Fruit fly (Drosophila melanogaster): Measurements from ENCODE around the gene Pgcl.

The Pgcl gene

DNA sequence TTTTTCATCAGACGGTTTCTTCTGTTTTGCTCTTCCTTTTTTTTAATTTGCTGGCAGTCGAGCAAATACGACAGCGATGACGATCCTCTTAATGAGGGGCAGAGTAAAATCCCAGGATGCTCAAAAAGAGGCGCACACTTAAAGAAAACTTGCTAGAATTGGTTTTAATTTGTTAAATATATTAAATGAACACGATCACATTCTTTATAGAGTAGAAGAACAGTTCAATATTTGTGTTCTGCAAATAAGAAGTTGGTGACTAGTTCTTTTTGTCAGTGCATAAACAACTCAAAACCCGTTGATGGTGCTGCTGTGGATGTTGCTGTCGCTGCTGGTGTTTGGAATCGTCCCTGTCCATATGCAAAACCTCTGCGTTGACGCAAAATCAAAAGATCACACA is 11.0 kb upstream of the Pgcl start (continued):
- no peak for TF ChIP-seq Hr38 (GFP tag; optimal IDR thresholded peaks at IDR 0.05)
- peak; percentile 82 for TF ChIP-seq Sox102F (GFP tag; optimal IDR thresholded peaks at IDR 0.05)
- TF ChIP-seq Eip78C (GFP tag): peak; percentile 94
- peak; percentile 73 for TF ChIP-seq dsx (GFP tag; optimal IDR thresholded peaks at IDR 0.05; ENCODE audit: poor library complexity, severe bottlenecking)
- peak; percentile 9 for TF ChIP-seq CG9139 (GFP tag; optimal IDR thresholded peaks at IDR 0.05)
- TF ChIP-seq eg (GFP tag; IDR thresholded peaks at IDR 0.05): 0 out of 3 replicates have a peak, but pooled peaks have one; percentile 40
- peak; percentile 80 for TF ChIP-seq Smox (GFP tag; optimal IDR thresholded peaks at IDR 0.05)
- peak; percentile 74 for TF ChIP-seq CG10669 (GFP tag; optimal IDR thresholded peaks at IDR 0.05)
- TF ChIP-seq Sox14 (GFP tag; optimal IDR thresholded peaks at IDR 0.05): peak; percentile 73
- TF ChIP-seq achi (GFP tag; optimal IDR thresholded peaks at IDR 0.05): peak; percentile 53
- TF ChIP-seq Eip75B (GFP tag; optimal IDR thresholded peaks at IDR 0.05): peak; percentile 70
- TF ChIP-seq CG8632 (GFP tag; optimal IDR thresholded peaks at IDR 0.05): peak; percentile 65
- peak; percentile 77 for TF ChIP-seq vri (GFP tag; optimal IDR thresholded peaks at IDR 0.05)
- peak; percentile 43 for TF ChIP-seq CG7368 (GFP tag; optimal IDR thresholded peaks at IDR 0.05)
- TF ChIP-seq CG3919 (GFP tag; optimal IDR thresholded peaks at IDR 0.05): peak; percentile 78
- peak; percentile 37 to 49 for TF ChIP-seq ss (GFP tag; optimal IDR thresholded peaks at IDR 0.05)
- peak; percentile 36 for TF ChIP-seq Hr4 (GFP tag; optimal IDR thresholded peaks at IDR 0.05)
- TF ChIP-seq esn (GFP tag; optimal IDR thresholded peaks at IDR 0.05): peak; percentile 83
- peak; percentile 71 for TF ChIP-seq CG10631 (GFP tag; optimal IDR thresholded peaks at IDR 0.05)
- peak; percentile 63 for TF ChIP-seq CG3032 (tag; optimal IDR thresholded peaks at IDR 0.05)
- peak; percentile 74 for TF ChIP-seq acj6 (GFP tag; optimal IDR thresholded peaks at IDR 0.05)
- peak; percentile 68 for TF ChIP-seq CG6792 (GFP tag; optimal IDR thresholded peaks at IDR 0.05)
- peak; percentile 33 for TF ChIP-seq Blimp-1 (GFP tag; optimal IDR thresholded peaks at IDR 0.05)
- TF ChIP-seq CG11294 (GFP tag; IDR thresholded peaks at IDR 0.05): no peak
- peak; percentile 75 for TF ChIP-seq cyc (GFP tag; optimal IDR thresholded peaks at IDR 0.05)
- TF ChIP-seq lz (GFP tag; optimal IDR thresholded peaks at IDR 0.05): peak; percentile 78
- peak; percentile 60 for TF ChIP-seq spab (GFP tag; optimal IDR thresholded peaks at IDR 0.05)
- peak; percentile 61 for TF ChIP-seq Ets21C (GFP tag; optimal IDR thresholded peaks at IDR 0.05)
- TF ChIP-seq CG16779 (tag; optimal IDR thresholded peaks at IDR 0.05): no peak
- TF ChIP-seq CG32006 (GFP tag; optimal IDR thresholded peaks at IDR 0.05): peak; percentile 48
- TF ChIP-seq Ets96B (tag; optimal IDR thresholded peaks at IDR 0.05): peak; percentile 70
- peak; percentile 90 for TF ChIP-seq svp (GFP tag)
- TF ChIP-seq CG34406 (GFP tag; optimal IDR thresholded peaks at IDR 0.05): peak; percentile 67
- peak; percentile 26 for TF ChIP-seq Eip93F (GFP tag; optimal IDR thresholded peaks at IDR 0.05)
- TF ChIP-seq Gug (GFP tag; IDR thresholded peaks at IDR 0.05): no peak
- TF ChIP-seq CG31627 (GFP tag; optimal IDR thresholded peaks at IDR 0.05): peak; percentile 77
- no peak for TF ChIP-seq Lpt (GFP tag; optimal IDR thresholded peaks at IDR 0.05)
- peak; percentile 86 for TF ChIP-seq Met (GFP tag; optimal IDR thresholded peaks at IDR 0.05)

DNA sequence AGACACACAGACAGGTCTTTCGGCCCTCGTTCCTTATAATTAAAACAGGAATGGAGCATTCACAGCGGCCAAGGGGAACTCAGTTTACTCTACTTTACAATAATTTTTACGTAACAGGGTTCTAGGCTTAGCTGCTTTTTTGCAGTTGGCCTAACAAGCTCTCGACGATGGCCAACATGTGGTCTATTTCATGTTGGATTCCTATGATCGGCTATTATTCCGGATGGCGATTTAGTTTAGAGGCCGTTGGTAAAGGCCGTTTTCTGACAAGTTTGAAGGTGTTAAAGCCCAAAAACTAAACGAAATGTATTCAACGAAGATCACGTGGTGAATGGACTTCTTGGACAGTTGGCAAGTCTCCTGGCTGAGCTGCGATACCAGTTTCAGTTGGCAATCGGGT is 8.8 kb upstream of the Pgcl start:
- TF ChIP-seq esn (GFP tag; optimal IDR thresholded peaks at IDR 0.05) (peak; percentile 47), CG6854 (GFP tag; optimal IDR thresholded peaks at IDR 0.05) (no peak), cyc (GFP tag; optimal IDR thresholded peaks at IDR 0.05) (peak; percentile 31), CG34406 (GFP tag; optimal IDR thresholded peaks at IDR 0.05) (peak; percentile 5), Lpt (GFP tag; optimal IDR thresholded peaks at IDR 0.05) (no peak), CG8319 (GFP tag; optimal IDR thresholded peaks at IDR 0.05) (no peak), Ets21C (GFP tag; optimal IDR thresholded peaks at IDR 0.05) (no peak), Hr4 (GFP tag; optimal IDR thresholded peaks at IDR 0.05) (no peak), CG6792 (GFP tag; optimal IDR thresholded peaks at IDR 0.05) (peak; percentile 41), CG3919 (GFP tag; optimal IDR thresholded peaks at IDR 0.05) (peak; percentile 9), CG1621 (tag; optimal IDR thresholded peaks at IDR 0.05) (no peak), Eip93F (GFP tag; optimal IDR thresholded peaks at IDR 0.05) (no peak), Eip75B (GFP tag; optimal IDR thresholded peaks at IDR 0.05) (no peak), vri (GFP tag; optimal IDR thresholded peaks at IDR 0.05) (no peak), CG7368 (GFP tag; optimal IDR thresholded peaks at IDR 0.05) (peak; percentile 4), CG10669 (GFP tag; optimal IDR thresholded peaks at IDR 0.05) (peak; percentile 46), eg (GFP tag; IDR thresholded peaks at IDR 0.05) (no peak), fd85E (GFP tag; optimal IDR thresholded peaks at IDR 0.05) (no peak), CG11902 (GFP tag; optimal IDR thresholded peaks at IDR 0.05) (no peak), dac (GFP tag; optimal IDR thresholded peaks at IDR 0.05) (no peak), fd59A (GFP tag; optimal IDR thresholded peaks at IDR 0.05) (peak; percentile 23), CG6276 (GFP tag; optimal IDR thresholded peaks at IDR 0.05) (no peak), Sox102F (GFP tag; optimal IDR thresholded peaks at IDR 0.05) (peak; percentile 42), Hr38 (GFP tag; optimal IDR thresholded peaks at IDR 0.05) (no peak), lz (GFP tag; optimal IDR thresholded peaks at IDR 0.05) (peak; percentile 36), Met (GFP tag; optimal IDR thresholded peaks at IDR 0.05) (peak; percentile 43), CG6163 (GFP tag; IDR thresholded peaks at IDR 0.05) (no peak), pdm3 (GFP tag; optimal IDR thresholded peaks at IDR 0.05) (no peak), svp (GFP tag) (peak; percentile 80), Ets96B (tag; optimal IDR thresholded peaks at IDR 0.05) (peak; percentile 30), topi (GFP tag; optimal IDR thresholded peaks at IDR 0.05) (peak; percentile 55)
